Worm (Caenorhabditis elegans) whole organism, L4 larva: Measurements from ENCODE around the gene F14F9.4.

Source experiments
- aha-1 ChIP-seq: fragments of 150-350 bp; peaks from one replicate; lab custom pipeline; 2014; ENCODE audit warnings: missing biosample characterization, missing genetic modification characterization
- dmd-9 ChIP-seq: fragments of 200-800 bp; sonication (Bioruptor generic); IDR thresholded peaks from 2 replicates; pipeline ENCODE4 v1.3.6; 2022; ENCODE audit warnings: missing genetic modification reagents, missing genetic modification characterization, missing compliant biosample characterization
- fkh-10 ChIP-seq: fragments of 150-350 bp; optimal IDR thresholded peaks from 2 replicates; lab custom pipeline; 2014; ENCODE audit warnings: missing biosample characterization, missing genetic modification reagents, missing genetic modification characterization
- nhr-111 ChIP-seq: fragments of 200-800 bp; sonication (Bioruptor generic); optimal IDR thresholded peaks from 2 replicates; lab custom pipeline; 2018; ENCODE audit warnings: mild to moderate bottlenecking, missing genetic modification characterization, missing compliant biosample characterization
- nhr-237 ChIP-seq: sonication (generic microtip); optimal IDR thresholded peaks from 2 replicates; lab custom pipeline; 2017; ENCODE audit warnings: missing biosample characterization, missing genetic modification characterization
- nhr-25 ChIP-seq: sonication (generic microtip); optimal IDR thresholded peaks from 2 replicates; lab custom pipeline; 2017; ENCODE audit warnings: missing genetic modification characterization, mild to moderate bottlenecking, missing compliant biosample characterization, antibody characterized with exemption, moderate library complexity, borderline replicate concordance; ENCODE audit not compliant: insufficient read depth
- nhr-6 ChIP-seq: fragments of 150-350 bp; optimal IDR thresholded peaks from 2 replicates; lab custom pipeline; 2014; ENCODE audit warnings: missing biosample characterization, missing genetic modification characterization
- pha-4 ChIP-seq, 2 experiments: fragments of 150-350 bp in 1 of 2; fragments of 200-800 bp in 1 of 2; sonication (Bioruptor generic) in 1 of 2; IDR thresholded peaks in 1 of 2; optimal IDR thresholded peaks in 1 of 2; 2 replicates each; pipeline versions ENCODE4 v1.3.6 to Lab custom; 2014 to 2022; ENCODE audit warnings: missing genetic modification characterization in 2 of 2, missing genetic modification reagents in 2 of 2, missing biosample characterization in 1 of 2, missing compliant biosample characterization in 1 of 2
- saeg-2 ChIP-seq: fragments of 200-800 bp; sonication (Bioruptor generic); IDR thresholded peaks from 2 replicates; pipeline ENCODE4 v1.3.6; 2022; ENCODE audit warnings: missing genetic modification reagents, missing genetic modification characterization, missing compliant biosample characterization
- unc-130 ChIP-seq: sonication (generic microtip); optimal IDR thresholded peaks from 2 replicates; lab custom pipeline; 2016; ENCODE audit warnings: missing genetic modification reagents, missing genetic modification characterization, missing compliant biosample characterization

- TF ChIP-seq nhr-6 (tag; lab: Kevin White, UChicago) (no peak), nhr-111 (GFP tag; lab: Kevin White, UChicago) (no peak), dmd-9 (no peak), aha-1 (no peak), pha-4 (GFP tag; IDR thresholded peaks at IDR 0.05; lab: Robert Waterston, UW) (no peak), pha-4 (tag; optimal IDR thresholded peaks at IDR 0.05; lab: Kevin White, UChicago) (no peak), saeg-2 (no peak), nhr-237 (tag; lab: Kevin White, UChicago) (no peak), fkh-10 (GFP tag; lab: Kevin White, UChicago) (no peak), unc-130 (GFP tag; lab: Kevin White, UChicago) (no peak), nhr-25 (tag; lab: Kevin White, UChicago) (no peak)
Observed at ce11 chrV:5084957-5085465, 47.5 kb upstream of the F14F9.4 start, which contains the start of gene Y58A7A.4.
